Worm (Caenorhabditis elegans): ENCODE data around the gene pipp-4P.

Gene pipp-4P

ce11 chrIII:2795442-2796023, 23.5 kb upstream of the pipp-4P start:
- TF ChIP-seq flt-1 (GFP tag; IDR thresholded peaks at IDR 0.05) (0 out of 2 replicates have a peak, but pooled peaks have one; percentile 5), T22C8.4 (GFP tag; IDR thresholded peaks at IDR 0.05) (no peak), cog-1 (tag; optimal IDR thresholded peaks at IDR 0.05) (no peak), ztf-29 (GFP tag; IDR thresholded peaks at IDR 0.05) (0 out of 2 replicates have a peak, but pooled peaks have one; percentile 42), klf-2 (GFP tag; conservative IDR thresholded peaks at IDR 0.05) (no peak)

ce11 chrIII:2800743-2801142, 18.3 kb upstream of the pipp-4P start:
- TF ChIP-seq flt-1 (GFP tag; IDR thresholded peaks at IDR 0.05) (no peak), tab-1 (GFP tag; IDR thresholded peaks at IDR 0.05) (0 out of 2 replicates have a peak, but pooled peaks have one; percentile 33)

- TF ChIP-seq ztf-23 (GFP tag; IDR thresholded peaks at IDR 0.05), result no peak
- TF ChIP-seq tab-1 (GFP tag; IDR thresholded peaks at IDR 0.05), result no peak
These were observed 17.1 kb upstream of the pipp-4P start, which contains the start of the genes twk-45 and Y71H2AM.25 for ce11 chrIII:2801800-2802515. Gene twk-45, minus strand, starts transcription at chrIII:2801900. Gene Y71H2AM.25, plus strand, starts transcription at chrIII:2802465.

- TF ChIP-seq ztf-29 (GFP tag; IDR thresholded peaks at IDR 0.05), result no peak
- no peak for TF ChIP-seq ztf-23 (GFP tag; IDR thresholded peaks at IDR 0.05)
- TF ChIP-seq tab-1 (GFP tag; IDR thresholded peaks at IDR 0.05), result no peak
- no peak for TF ChIP-seq flt-1 (GFP tag; IDR thresholded peaks at IDR 0.05)
- no peak for TF ChIP-seq klf-2 (GFP tag; conservative IDR thresholded peaks at IDR 0.05)
- TF ChIP-seq ref-1 (GFP tag; conservative IDR thresholded peaks at IDR 0.05), result no peak
- TF ChIP-seq med-1 (GFP tag; optimal IDR thresholded peaks at IDR 0.05; ENCODE audit: insufficient read depth), result no peak
- no peak for TF ChIP-seq cog-1 (tag; optimal IDR thresholded peaks at IDR 0.05)
- TF ChIP-seq T22C8.4 (GFP tag; IDR thresholded peaks at IDR 0.05), result no peak
These were observed 14.6 kb upstream of the pipp-4P start for ce11 chrIII:2804461-2804860.

DNA sequence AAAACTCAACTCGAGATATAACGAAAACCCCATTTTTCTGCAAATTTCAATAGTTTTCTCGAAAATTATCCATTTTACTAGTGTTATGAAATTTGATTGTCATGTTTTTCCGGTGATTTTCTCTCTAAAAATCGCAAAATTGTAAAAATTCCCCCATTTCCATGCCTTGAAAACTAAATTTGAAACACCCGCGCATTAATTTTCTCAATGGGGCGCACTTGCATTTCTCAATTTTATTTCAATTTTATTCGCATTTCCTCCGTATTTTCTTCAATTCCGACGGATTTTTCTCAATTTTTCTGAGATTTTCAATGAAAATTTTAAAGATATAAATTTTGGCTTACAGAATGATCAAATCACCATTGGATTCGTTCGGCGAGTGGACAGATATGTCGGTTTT, 14.0 kb upstream of the pipp-4P start, which contains the start of gene Y71H2AM.3:
Gene Y71H2AM.3 (plus strand): TSS at position 347 of the 400 bp plus-strand sequence.
- no peak for TF ChIP-seq cog-1 (tag; optimal IDR thresholded peaks at IDR 0.05)
- no peak for TF ChIP-seq klf-2 (GFP tag; conservative IDR thresholded peaks at IDR 0.05)
- TF ChIP-seq ztf-23 (GFP tag; IDR thresholded peaks at IDR 0.05), result no peak
- no peak for TF ChIP-seq T22C8.4 (GFP tag; IDR thresholded peaks at IDR 0.05)
- no peak for TF ChIP-seq flt-1 (GFP tag; IDR thresholded peaks at IDR 0.05)
- no peak for TF ChIP-seq ref-1 (GFP tag; conservative IDR thresholded peaks at IDR 0.05)
- no peak for TF ChIP-seq ztf-29 (GFP tag; IDR thresholded peaks at IDR 0.05)
- no peak for TF ChIP-seq tab-1 (GFP tag; IDR thresholded peaks at IDR 0.05)
- TF ChIP-seq med-1 (GFP tag; optimal IDR thresholded peaks at IDR 0.05; ENCODE audit: insufficient read depth), result no peak

DNA sequence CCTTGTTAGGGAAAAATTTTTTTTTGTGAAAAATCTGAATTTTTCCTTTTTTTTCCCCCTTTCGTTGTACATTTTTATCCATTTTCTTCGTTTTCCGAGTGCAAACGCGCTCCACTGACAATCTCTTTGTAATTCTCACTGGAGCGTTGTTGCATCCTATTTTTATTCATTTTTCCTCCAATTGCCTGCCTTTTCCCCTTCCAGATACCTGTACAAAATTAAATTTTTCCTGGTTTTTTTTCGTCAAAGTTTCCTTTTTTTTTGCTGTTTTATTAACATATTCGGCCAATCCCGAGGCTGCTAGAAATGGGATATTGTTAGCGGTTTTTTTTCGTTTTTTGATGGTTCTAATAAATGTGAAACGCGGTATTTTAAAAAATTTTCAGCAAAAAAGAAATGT, 7.7 kb upstream of the pipp-4P start:
- TF ChIP-seq med-1 (GFP tag; optimal IDR thresholded peaks at IDR 0.05; ENCODE audit: insufficient read depth) (no peak), tab-1 (GFP tag; IDR thresholded peaks at IDR 0.05) (no peak), T22C8.4 (GFP tag; IDR thresholded peaks at IDR 0.05) (no peak), cog-1 (tag; optimal IDR thresholded peaks at IDR 0.05) (no peak), ref-1 (GFP tag; conservative IDR thresholded peaks at IDR 0.05) (no peak), ztf-29 (GFP tag; IDR thresholded peaks at IDR 0.05) (no peak), ztf-23 (GFP tag; IDR thresholded peaks at IDR 0.05) (no peak), klf-2 (GFP tag; conservative IDR thresholded peaks at IDR 0.05) (no peak), flt-1 (GFP tag; IDR thresholded peaks at IDR 0.05) (no peak)

- TF ChIP-seq ztf-29 (GFP tag; IDR thresholded peaks at IDR 0.05), result no peak
- TF ChIP-seq tab-1 (GFP tag; IDR thresholded peaks at IDR 0.05), result no peak
- TF ChIP-seq ref-1 (GFP tag; conservative IDR thresholded peaks at IDR 0.05), result no peak
- no peak for TF ChIP-seq cog-1 (tag; optimal IDR thresholded peaks at IDR 0.05)
- no peak for TF ChIP-seq T22C8.4 (GFP tag; IDR thresholded peaks at IDR 0.05)
- TF ChIP-seq klf-2 (GFP tag; conservative IDR thresholded peaks at IDR 0.05), result no peak
- no peak for TF ChIP-seq med-1 (GFP tag; optimal IDR thresholded peaks at IDR 0.05; ENCODE audit: insufficient read depth)
- no peak for TF ChIP-seq ztf-23 (GFP tag; IDR thresholded peaks at IDR 0.05)
- no peak for TF ChIP-seq flt-1 (GFP tag; IDR thresholded peaks at IDR 0.05)
These were observed 4.0 kb upstream of the pipp-4P start, which contains the start of gene tufm-1 for ce11 chrIII:2814919-2815554. Gene tufm-1, minus strand, starts transcription at chrIII:2814969.

DNA sequence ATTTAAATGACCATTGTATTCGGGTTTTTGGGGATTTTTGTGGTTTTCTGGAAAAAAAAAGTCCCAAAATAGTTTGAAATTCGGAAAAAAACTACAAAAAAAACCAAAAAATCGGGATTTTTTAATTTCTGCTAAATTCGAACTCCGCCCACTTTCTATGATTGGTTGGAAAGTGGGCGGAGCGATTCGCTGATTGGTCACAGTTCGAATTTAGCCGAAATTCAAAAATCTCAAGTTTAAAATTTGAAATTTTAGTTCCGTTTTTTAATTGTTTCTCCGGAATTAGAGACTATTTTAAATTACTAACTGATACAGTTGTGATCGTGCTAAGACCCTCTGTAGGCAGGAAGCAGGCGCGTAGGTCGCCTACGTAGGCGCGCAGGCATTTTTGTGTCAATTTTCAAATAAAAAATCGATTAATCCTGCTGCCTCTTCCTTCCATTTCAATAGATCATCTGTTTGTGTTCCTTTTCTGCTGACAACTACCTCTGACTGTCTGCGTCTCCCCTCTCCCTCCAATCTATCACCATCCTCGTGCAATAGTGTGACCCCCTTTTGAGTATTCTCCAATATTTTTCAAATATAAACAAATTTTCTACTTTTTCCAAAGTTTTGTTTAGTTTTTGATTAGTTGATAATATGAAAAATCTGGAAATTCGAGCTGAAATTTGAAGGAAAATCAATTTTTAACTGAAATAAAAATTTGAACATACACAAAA, 2.7 kb upstream of the pipp-4P start:
- TF ChIP-seq ztf-23 (GFP tag; IDR thresholded peaks at IDR 0.05) (no peak), tab-1 (GFP tag; IDR thresholded peaks at IDR 0.05) (no peak)

- TF ChIP-seq ztf-29 (GFP tag; IDR thresholded peaks at IDR 0.05), result no peak
- no peak for TF ChIP-seq T22C8.4 (GFP tag; IDR thresholded peaks at IDR 0.05)
- TF ChIP-seq ztf-23 (GFP tag; IDR thresholded peaks at IDR 0.05), result no peak
- TF ChIP-seq klf-2 (GFP tag; conservative IDR thresholded peaks at IDR 0.05), result no peak
- no peak for TF ChIP-seq ref-1 (GFP tag; conservative IDR thresholded peaks at IDR 0.05)
- no peak for TF ChIP-seq flt-1 (GFP tag; IDR thresholded peaks at IDR 0.05)
- TF ChIP-seq cog-1 (tag; optimal IDR thresholded peaks at IDR 0.05), result no peak
- no peak for TF ChIP-seq tab-1 (GFP tag; IDR thresholded peaks at IDR 0.05)
- TF ChIP-seq med-1 (GFP tag; optimal IDR thresholded peaks at IDR 0.05; ENCODE audit: insufficient read depth), result no peak
These were observed 1.2 kb upstream of the pipp-4P start for ce11 chrIII:2817847-2818246.

Measured in whole organism, midembryonic.